Worm (Caenorhabditis elegans) whole organism, L3 larva: Measurements from ENCODE around the gene C25E10.17.

Experiments
- ZK546.5 ChIP-seq: sonication (generic microtip); optimal IDR thresholded peaks from 2 replicates; lab custom pipeline; 2017; ENCODE audit warnings: missing biosample characterization, missing genetic modification characterization
- aly-2 ChIP-seq: fragments of 150-350 bp; optimal IDR thresholded peaks from 2 replicates; lab custom pipeline; 2014; ENCODE audit warnings: missing biosample characterization, missing genetic modification characterization
- ama-1 ChIP-seq: fragments of 150-350 bp; optimal IDR thresholded peaks from 2 replicates; lab custom pipeline; 2018
- ceh-28 ChIP-seq: fragments of 150-350 bp; optimal IDR thresholded peaks from 2 replicates; lab custom pipeline; 2014; ENCODE audit warnings: missing biosample characterization, missing genetic modification reagents, missing genetic modification characterization
- ceh-9 ChIP-seq: sonication (generic microtip); optimal IDR thresholded peaks from 2 replicates; lab custom pipeline; 2018; ENCODE audit warnings: missing biosample characterization, missing genetic modification characterization
- daf-12 ChIP-seq: fragments of 150-350 bp; optimal IDR thresholded peaks from 2 replicates; lab custom pipeline; 2014; ENCODE audit warnings: missing biosample characterization, missing genetic modification reagents, missing genetic modification characterization
- egl-5 ChIP-seq: fragments of 150-350 bp; optimal IDR thresholded peaks from 2 replicates; lab custom pipeline; 2017; ENCODE audit warnings: missing biosample characterization, missing genetic modification reagents, missing genetic modification characterization, inconsistent platforms
- elt-1 ChIP-seq: fragments of 150-350 bp; optimal IDR thresholded peaks from 2 replicates; lab custom pipeline; 2014; ENCODE audit warnings: missing biosample characterization, missing genetic modification characterization
- elt-2 ChIP-seq: sonication (generic microtip); optimal IDR thresholded peaks from 2 replicates; lab custom pipeline; 2016; ENCODE audit warnings: missing genetic modification reagents, mild to moderate bottlenecking, missing genetic modification characterization, missing compliant biosample characterization
- elt-3 ChIP-seq, 3 experiments: fragments of 150-350 bp in 1 of 3; sonication (generic microtip) in 2 of 3; optimal IDR thresholded peaks; 2 replicates in 2 of 3; 4 replicates in 1 of 3; lab custom pipeline; 2014 to 2017; ENCODE audit warnings: missing biosample characterization in 3 of 3, missing genetic modification characterization in 3 of 3
- eor-1 ChIP-seq, 2 experiments: fragments of 150-350 bp; optimal IDR thresholded peaks; 2 replicates each; lab custom pipeline; 2014 to 2018; ENCODE audit warnings: missing biosample characterization in 2 of 2, missing genetic modification characterization in 2 of 2
- fkh-10 ChIP-seq: sonication (generic microtip); optimal IDR thresholded peaks from 2 replicates; lab custom pipeline; 2017; ENCODE audit warnings: missing biosample characterization, missing genetic modification reagents, missing genetic modification characterization
- fkh-2 ChIP-seq: fragments of 150-350 bp; optimal IDR thresholded peaks from 2 replicates; lab custom pipeline; 2014; ENCODE audit warnings: missing biosample characterization, missing genetic modification reagents, missing genetic modification characterization
- fos-1 ChIP-seq: fragments of 150-350 bp; optimal IDR thresholded peaks from 2 replicates; lab custom pipeline; 2014; ENCODE audit warnings: missing biosample characterization, missing genetic modification characterization
- jun-1 ChIP-seq: fragments of 150-350 bp; optimal IDR thresholded peaks from 2 replicates; lab custom pipeline; 2014; ENCODE audit warnings: missing biosample characterization, missing genetic modification reagents, missing genetic modification characterization
- nfya-1 ChIP-seq: sonication (generic microtip); optimal IDR thresholded peaks from 2 replicates; lab custom pipeline; 2017; ENCODE audit warnings: missing genetic modification characterization, mild to moderate bottlenecking, missing compliant biosample characterization, antibody characterized with exemption, moderate library complexity; ENCODE audit not compliant: insufficient read depth
- nhr-23 ChIP-seq: fragments of 150-350 bp; optimal IDR thresholded peaks from 2 replicates; lab custom pipeline; 2014; ENCODE audit warnings: missing biosample characterization, missing genetic modification reagents, missing genetic modification characterization
- nhr-237 ChIP-seq: fragments of 150-350 bp; optimal IDR thresholded peaks from 2 replicates; lab custom pipeline; 2014; ENCODE audit warnings: missing biosample characterization, missing genetic modification characterization
- nhr-25 ChIP-seq: sonication (generic microtip); optimal IDR thresholded peaks from 2 replicates; lab custom pipeline; 2017; ENCODE audit warnings: missing biosample characterization, missing genetic modification characterization
- nhr-67 ChIP-seq: fragments of 150-350 bp; optimal IDR thresholded peaks from 2 replicates; lab custom pipeline; 2014; ENCODE audit warnings: missing biosample characterization, missing genetic modification characterization
- nhr-76 ChIP-seq: fragments of 150-350 bp; sonication (generic microtip); optimal IDR thresholded peaks from 5 replicates; lab custom pipeline; 2014; ENCODE audit warnings: missing biosample characterization, missing genetic modification characterization
- pha-4 ChIP-seq: fragments of 150-350 bp; optimal IDR thresholded peaks from 2 replicates; lab custom pipeline; 2014; ENCODE audit warnings: missing biosample characterization, missing genetic modification reagents, missing genetic modification characterization
- pqm-1 ChIP-seq: fragments of 150-350 bp; optimal IDR thresholded peaks from 2 replicates; lab custom pipeline; 2017; ENCODE audit warnings: missing biosample characterization, missing genetic modification characterization, inconsistent platforms
- sea-2 ChIP-seq: fragments of 150-350 bp; sonication (generic microtip); optimal IDR thresholded peaks from 4 replicates; lab custom pipeline; 2014; ENCODE audit warnings: missing biosample characterization, missing genetic modification reagents, missing genetic modification characterization
- snpc-4 ChIP-seq: fragments of 150-350 bp; optimal IDR thresholded peaks from 2 replicates; lab custom pipeline; 2014; ENCODE audit warnings: missing biosample characterization, missing genetic modification characterization
- tbx-2 ChIP-seq: sonication (generic microtip); optimal IDR thresholded peaks from 2 replicates; lab custom pipeline; 2016; ENCODE audit warnings: mild to moderate bottlenecking, missing genetic modification characterization, missing compliant biosample characterization
- ztf-11 ChIP-seq: fragments of 150-350 bp; optimal IDR thresholded peaks from 2 replicates; lab custom pipeline; 2014; ENCODE audit warnings: missing biosample characterization, missing genetic modification characterization
- ztf-4 ChIP-seq: fragments of 150-350 bp; optimal IDR thresholded peaks from 2 replicates; lab custom pipeline; 2014; ENCODE audit warnings: missing biosample characterization, missing genetic modification characterization

C25E10.17 gene

DNA sequence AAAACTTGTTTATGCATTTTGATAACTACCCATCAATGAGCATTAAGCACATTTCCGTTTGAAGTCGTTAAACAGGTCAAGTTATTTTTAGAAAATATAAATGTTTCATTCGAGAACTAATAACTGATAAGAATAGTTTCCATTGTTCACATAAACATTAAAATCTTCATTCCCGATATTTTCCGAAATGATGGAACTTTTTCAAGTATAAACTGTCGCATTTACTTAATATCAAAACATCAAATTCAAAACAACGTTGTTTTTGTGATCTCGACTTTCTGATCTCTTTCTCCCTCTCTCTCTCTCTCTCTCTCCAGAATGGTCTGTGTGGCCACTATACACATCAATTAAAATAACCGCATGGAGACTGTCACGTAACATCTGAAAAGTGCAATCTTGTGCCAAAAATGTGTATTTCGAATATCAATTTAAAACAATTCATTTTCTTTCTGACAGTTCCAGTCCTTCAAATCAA lies 27.0 kb upstream of the C25E10.17 start:
- TF ChIP-seq fkh-10 (GFP tag; lab: Kevin White, UChicago) = no peak
- no peak for TF ChIP-seq egl-5 (tag; lab: Kevin White, UChicago)
- TF ChIP-seq fos-1 (tag; lab: Kevin White, UChicago) = no peak
- peak; percentile 66 for TF ChIP-seq aly-2
- peak; percentile 79 for TF ChIP-seq ama-1
- peak; percentile 2 for TF ChIP-seq tbx-2 (tag; lab: Kevin White, UChicago)
- TF ChIP-seq snpc-4 (tag; lab: Kevin White, UChicago) = no peak
- TF ChIP-seq pha-4 = peak; percentile 74
- TF ChIP-seq nhr-25 = peak; percentile 39
- TF ChIP-seq pqm-1 (tag; lab: Kevin White, UChicago) = peak; percentile 92
- TF ChIP-seq ztf-4 (tag; lab: Kevin White, UChicago) = no peak
- peak; percentile 68 for TF ChIP-seq jun-1 (tag; lab: Kevin White, UChicago)
- peak; percentile 79 for TF ChIP-seq elt-2

ce11 chrV:9073322-9074038 lies 26.1 kb upstream of the C25E10.17 start, which contains the start of gene oac-50:
oac-50 (minus strand) TSS chrV:9073540.
- TF ChIP-seq pqm-1 (tag; lab: Kevin White, UChicago) (peak; percentile 79), fkh-10 (GFP tag; lab: Kevin White, UChicago) (no peak), pha-4 (peak; percentile 82), elt-2 (peak; percentile 55)

DNA sequence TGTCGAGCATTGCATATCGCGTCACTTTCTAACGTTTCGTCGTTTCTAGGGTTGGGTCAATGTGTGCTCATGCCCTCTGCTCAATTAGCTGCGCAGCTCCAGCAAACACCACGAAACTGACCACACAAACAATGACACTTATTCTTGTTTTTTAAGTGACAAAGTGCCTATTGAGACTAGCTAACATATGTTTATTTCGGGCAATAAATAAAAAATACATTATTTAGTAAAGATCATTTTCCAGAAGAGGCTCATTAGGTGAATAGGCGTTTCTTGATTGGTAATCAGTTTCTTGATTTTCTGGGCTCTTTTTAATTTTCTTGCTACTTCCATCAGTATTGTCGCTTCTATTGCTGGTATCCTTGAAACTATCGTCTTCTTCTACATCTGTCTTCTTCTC lies 22.3 kb upstream of the C25E10.17 start, which contains the start of gene T27E4.5:
T27E4.5 (minus strand) TSS at position 101 of the 400 bp plus-strand sequence.
- TF ChIP-seq nhr-25 (no peak), ztf-4 (tag; lab: Kevin White, UChicago) (no peak), ZK546.5 (tag; lab: Kevin White, UChicago) (no peak), ama-1 (no peak)

- TF ChIP-seq ceh-28 (tag; lab: Kevin White, UChicago) (no peak), ztf-4 (tag; lab: Kevin White, UChicago) (no peak), ceh-9 (tag; lab: Kevin White, UChicago) (no peak), nhr-67 (tag; lab: Kevin White, UChicago) (no peak), pha-4 (no peak), nhr-76 (tag; lab: Kevin White, UChicago) (no peak)
These were observed 20.3 kb upstream of the C25E10.17 start, which contains the start of gene fip-2 for ce11 chrV:9067678-9068077. fip-2 (plus strand) TSS chrV:9067978.

ce11 chrV:9065915-9066314 lies 18.5 kb upstream of the C25E10.17 start:
- peak; percentile 87 for TF ChIP-seq elt-1 (tag; lab: Kevin White, UChicago)
- TF ChIP-seq nhr-237 (tag; lab: Kevin White, UChicago) = no peak
- TF ChIP-seq, all 47 proteins: peak for 1

ce11 chrV:9065001-9065400 lies 17.6 kb upstream of the C25E10.17 start:
- no peak for TF ChIP-seq egl-5 (tag; lab: Kevin White, UChicago)
- no peak for TF ChIP-seq pqm-1 (tag; lab: Kevin White, UChicago)

- TF ChIP-seq nhr-23 (peak; percentile 32), daf-12 (tag; lab: Kevin White, UChicago) (no peak), nhr-237 (tag; lab: Kevin White, UChicago) (no peak), fkh-10 (GFP tag; lab: Kevin White, UChicago) (no peak)
These were observed 15.7 kb upstream of the C25E10.17 start for ce11 chrV:9063134-9063533.

- TF ChIP-seq elt-3 (tag; optimal IDR thresholded peaks at IDR 0.05; lab: Kevin White, UChicago) (no peak), ama-1 (no peak), ztf-4 (tag; lab: Kevin White, UChicago) (no peak), eor-1 (tag; optimal IDR thresholded peaks at IDR 0.05; lab: Kevin White, UChicago) (no peak), nfya-1 (tag; lab: Kevin White, UChicago) (no peak), snpc-4 (tag; lab: Kevin White, UChicago) (no peak), pqm-1 (tag; lab: Kevin White, UChicago) (no peak), fkh-2 (tag; lab: Kevin White, UChicago) (no peak), elt-2 (no peak), jun-1 (tag; lab: Kevin White, UChicago) (no peak), sea-2 (no peak), ztf-11 (no peak)
These were observed 14.9 kb upstream of the C25E10.17 start, which contains the start of gene C25E10.12 for ce11 chrV:9062341-9062740. C25E10.12 (minus strand) TSS chrV:9062441.
